Worm (Caenorhabditis elegans): ENCODE data around the gene srw-136.

- TF ChIP-seq snpc-4 (tag; optimal IDR thresholded peaks at IDR 0.05) (no peak), nhr-76 (tag; optimal IDR thresholded peaks at IDR 0.05) (no peak), nhr-28 (tag; optimal IDR thresholded peaks at IDR 0.05) (no peak), bed-3 (GFP tag; optimal IDR thresholded peaks at IDR 0.05) (no peak), pha-4 (tag; optimal IDR thresholded peaks at IDR 0.05) (no peak), unc-62 (GFP tag; optimal IDR thresholded peaks at IDR 0.05) (no peak), sptf-1 (tag; optimal IDR thresholded peaks at IDR 0.05) (no peak), elt-1 (tag; optimal IDR thresholded peaks at IDR 0.05; ENCODE audit: borderline replicate concordance, insufficient read depth) (no peak)
Measured at ce11 chrV:2983351-2983750, 27.0 kb downstream of the srw-136 start, which contains the start of gene srw-117.

All from whole organism, mixed stage, embryonic.